Worm (Caenorhabditis elegans) whole organism, dauer: ENCODE results near the gene irld-8.

ENCODE experiments used
- unc-62 ChIP-seq: sonication (generic microtip); optimal IDR thresholded peaks from 2 replicates; lab custom pipeline; 2017; ENCODE audit warnings: missing biosample characterization, missing genetic modification reagents, missing genetic modification characterization

The irld-8 gene

ce11 chrIV:8144341-8144740 lies 28.8 kb downstream of the irld-8 start:
- TF ChIP-seq unc-62 (GFP tag; lab: Kevin White, UChicago): no peak

ce11 chrIV:8146283-8146682 lies 30.7 kb downstream of the irld-8 start:
- no peak for TF ChIP-seq unc-62 (GFP tag; lab: Kevin White, UChicago)

- TF ChIP-seq unc-62 (GFP tag; lab: Kevin White, UChicago): no peak
These were observed 32.9 kb downstream of the irld-8 start, which contains the start of gene pmk-1 for ce11 chrIV:8148494-8148893. TSS of gene pmk-1 (plus strand) at chrIV:8148794.

- TF ChIP-seq unc-62 (GFP tag; lab: Kevin White, UChicago): no peak
These were observed 36.2 kb downstream of the irld-8 start for ce11 chrIV:8151721-8152120.

ce11 chrIV:8152145-8152544 lies 36.6 kb downstream of the irld-8 start, which contains the start of gene faah-2:
TSS of gene faah-2 (plus strand) at chrIV:8152445.
- no peak for TF ChIP-seq unc-62 (GFP tag; lab: Kevin White, UChicago)

ce11 chrIV:8152688-8153087 lies 37.1 kb downstream of the irld-8 start:
- no peak for TF ChIP-seq unc-62 (GFP tag; lab: Kevin White, UChicago)

- TF ChIP-seq unc-62 (GFP tag; lab: Kevin White, UChicago): no peak
These were observed 37.6 kb downstream of the irld-8 start for ce11 chrIV:8153163-8153562.

ce11 chrIV:8154966-8155365 lies 39.4 kb downstream of the irld-8 start:
- no peak for TF ChIP-seq unc-62 (GFP tag; lab: Kevin White, UChicago)

- TF ChIP-seq unc-62 (GFP tag; lab: Kevin White, UChicago): no peak
These were observed 41.6 kb downstream of the irld-8 start, which contains the start of gene B0218.5 for ce11 chrIV:8157161-8157560. TSS of gene B0218.5 (minus strand) at chrIV:8157261.

ce11 chrIV:8159087-8159486 lies 43.5 kb downstream of the irld-8 start, which contains the start of gene faah-1:
TSS of gene faah-1 (plus strand) at chrIV:8159387.
- no peak for TF ChIP-seq unc-62 (GFP tag; lab: Kevin White, UChicago)

- TF ChIP-seq unc-62 (GFP tag; lab: Kevin White, UChicago): no peak
These were observed 44.4 kb downstream of the irld-8 start for ce11 chrIV:8159995-8160394.

- TF ChIP-seq unc-62 (GFP tag; lab: Kevin White, UChicago): no peak
These were observed 46.2 kb downstream of the irld-8 start for ce11 chrIV:8161774-8162173.

ce11 chrIV:8163687-8164086 lies 48.1 kb downstream of the irld-8 start, which contains the start of gene clec-51:
TSS of gene clec-51 (minus strand) at chrIV:8163800.
- no peak for TF ChIP-seq unc-62 (GFP tag; lab: Kevin White, UChicago)

ce11 chrIV:8164515-8164914 lies 49.0 kb downstream of the irld-8 start:
- TF ChIP-seq unc-62 (GFP tag; lab: Kevin White, UChicago): no peak

- no peak for TF ChIP-seq unc-62 (GFP tag; lab: Kevin White, UChicago)
These were observed 50.4 kb downstream of the irld-8 start, which contains the start of gene B0218.7 for ce11 chrIV:8165950-8166349. TSS of gene B0218.7 (minus strand) at chrIV:8166050.
